Worm (Caenorhabditis elegans) whole organism, mixed stage, embryonic: ENCODE measurements around the gene T10D4.1.
"Not testable (repeated sequence)": the region's sequence is repeated elsewhere in the genome, so short reads cannot be mapped to it uniquely, and the experiment has no call there.

ENCODE experiments used
- M03D4.4 ChIP-seq: sonication (generic microtip); optimal IDR thresholded peaks from 2 replicates; lab custom pipeline; 2017; ENCODE audit warnings: mild to moderate bottlenecking, missing genetic modification characterization, missing compliant biosample characterization
- bed-3 ChIP-seq: fragments of 200-800 bp; sonication (Bioruptor generic); optimal IDR thresholded peaks from 3 replicates; lab custom pipeline; 2018; ENCODE audit warnings: mild to moderate bottlenecking, missing genetic modification characterization, moderate library complexity, missing compliant biosample characterization
- blmp-1 ChIP-seq: fragments of 150-350 bp; optimal IDR thresholded peaks from 2 replicates; lab custom pipeline; 2014; ENCODE audit warnings: missing biosample characterization, missing genetic modification characterization
- ceh-39 ChIP-seq: fragments of 150-350 bp; optimal IDR thresholded peaks from 2 replicates; lab custom pipeline; 2014; ENCODE audit warnings: missing biosample characterization, missing genetic modification characterization
- ceh-83 ChIP-seq: fragments of 200-800 bp; sonication (Bioruptor generic); optimal IDR thresholded peaks from 2 replicates; lab custom pipeline; 2018; ENCODE audit warnings: mild to moderate bottlenecking, missing genetic modification characterization, missing compliant biosample characterization
- cnd-1 ChIP-seq: fragments of 200-800 bp; sonication (Bioruptor generic); optimal IDR thresholded peaks from 2 replicates; lab custom pipeline; 2018; ENCODE audit warnings: mild to moderate bottlenecking, missing genetic modification characterization, missing compliant biosample characterization
- drap-1 ChIP-seq: fragments of 200-800 bp; sonication (Bioruptor generic); optimal IDR thresholded peaks from 3 replicates; lab custom pipeline; 2018; ENCODE audit warnings: mild to moderate bottlenecking, missing genetic modification characterization, missing compliant biosample characterization
- elt-1 ChIP-seq: sonication (generic microtip); optimal IDR thresholded peaks from 2 replicates; lab custom pipeline; 2017; ENCODE audit warnings: missing genetic modification characterization, mild to moderate bottlenecking, missing compliant biosample characterization, antibody characterized with exemption, moderate library complexity, borderline replicate concordance; ENCODE audit not compliant: insufficient read depth
- elt-3 ChIP-seq: fragments of 150-350 bp; optimal IDR thresholded peaks from 2 replicates; lab custom pipeline; 2014; ENCODE audit warnings: missing biosample characterization, missing genetic modification characterization
- flh-1 ChIP-seq: fragments of 200-800 bp; sonication (Bioruptor generic); optimal IDR thresholded peaks from 2 replicates; lab custom pipeline; 2018; ENCODE audit warnings: mild to moderate bottlenecking, missing genetic modification characterization, moderate library complexity, missing compliant biosample characterization
- ham-2 ChIP-seq: fragments of 200-800 bp; sonication (Bioruptor generic); optimal IDR thresholded peaks from 2 replicates; lab custom pipeline; 2018; ENCODE audit warnings: mild to moderate bottlenecking, missing genetic modification characterization, missing compliant biosample characterization
- hlh-1 ChIP-seq: fragments of 150-350 bp; optimal IDR thresholded peaks from 2 replicates; lab custom pipeline; 2014; ENCODE audit warnings: missing biosample characterization, missing genetic modification reagents, missing genetic modification characterization
- lin-13 ChIP-seq: fragments of 150-350 bp; optimal IDR thresholded peaks from 2 replicates; lab custom pipeline; 2014; ENCODE audit warnings: missing biosample characterization, missing genetic modification characterization
- lin-32 ChIP-seq: fragments of 200-800 bp; sonication (Bioruptor generic); optimal IDR thresholded peaks from 2 replicates; lab custom pipeline; 2018; ENCODE audit warnings: mild to moderate bottlenecking, missing genetic modification characterization, missing compliant biosample characterization
- mab-5 ChIP-seq: fragments of 150-350 bp; optimal IDR thresholded peaks from 2 replicates; lab custom pipeline; 2014; ENCODE audit warnings: missing biosample characterization, missing genetic modification characterization
- mep-1 ChIP-seq: fragments of 150-350 bp; optimal IDR thresholded peaks from 2 replicates; lab custom pipeline; 2017; ENCODE audit warnings: missing biosample characterization, missing genetic modification reagents, missing genetic modification characterization, inconsistent platforms
- mls-2 ChIP-seq: sonication (generic microtip); optimal IDR thresholded peaks from 2 replicates; lab custom pipeline; 2016; ENCODE audit warnings: mild to moderate bottlenecking, missing genetic modification characterization, moderate library complexity, missing compliant biosample characterization
- nhr-12 ChIP-seq: fragments of 150-350 bp; optimal IDR thresholded peaks from 2 replicates; lab custom pipeline; 2014; ENCODE audit warnings: missing biosample characterization, missing genetic modification characterization
- nhr-2 ChIP-seq: fragments of 150-350 bp; optimal IDR thresholded peaks from 2 replicates; lab custom pipeline; 2014; ENCODE audit warnings: missing biosample characterization, missing genetic modification characterization
- nhr-237 ChIP-seq: fragments of 150-350 bp; optimal IDR thresholded peaks from 2 replicates; lab custom pipeline; 2014; ENCODE audit warnings: missing biosample characterization, missing genetic modification characterization
- nhr-28 ChIP-seq: fragments of 150-350 bp; optimal IDR thresholded peaks from 2 replicates; lab custom pipeline; 2014; ENCODE audit warnings: missing biosample characterization, missing genetic modification characterization
- nhr-76 ChIP-seq: sonication (generic microtip); optimal IDR thresholded peaks from 2 replicates; lab custom pipeline; 2017; ENCODE audit warnings: missing biosample characterization, missing genetic modification characterization
- pha-4 ChIP-seq: fragments of 150-350 bp; optimal IDR thresholded peaks from 2 replicates; lab custom pipeline; 2018; ENCODE audit warnings: missing biosample characterization, missing genetic modification reagents, missing genetic modification characterization
- sem-2 ChIP-seq: fragments of 200-800 bp; sonication (Bioruptor generic); optimal IDR thresholded peaks from 2 replicates; lab custom pipeline; 2018; ENCODE audit warnings: mild to moderate bottlenecking, missing genetic modification characterization, missing compliant biosample characterization
- snpc-4 ChIP-seq: fragments of 150-350 bp; optimal IDR thresholded peaks from 2 replicates; lab custom pipeline; 2014; ENCODE audit warnings: missing biosample characterization, missing genetic modification characterization
- sptf-1 ChIP-seq: sonication (generic microtip); optimal IDR thresholded peaks from 2 replicates; lab custom pipeline; 2017; ENCODE audit warnings: mild to moderate bottlenecking, missing genetic modification characterization, moderate library complexity, missing compliant biosample characterization
- tbx-8 ChIP-seq: fragments of 200-800 bp; sonication (Bioruptor generic); optimal IDR thresholded peaks from 2 replicates; lab custom pipeline; 2018; ENCODE audit warnings: mild to moderate bottlenecking, missing genetic modification characterization, moderate library complexity, missing compliant biosample characterization
- unc-120 ChIP-seq: sonication (generic microtip); optimal IDR thresholded peaks from 2 replicates; lab custom pipeline; 2017; ENCODE audit warnings: missing genetic modification characterization, missing compliant biosample characterization; ENCODE audit not compliant: poor library complexity, severe bottlenecking
- unc-39 ChIP-seq: fragments of 150-350 bp; optimal IDR thresholded peaks from 2 replicates; lab custom pipeline; 2014; ENCODE audit warnings: missing biosample characterization, missing genetic modification characterization
- unc-62 ChIP-seq: fragments of 150-350 bp; optimal IDR thresholded peaks from 2 replicates; lab custom pipeline; 2014; ENCODE audit warnings: missing biosample characterization, missing genetic modification reagents, missing genetic modification characterization
- zip-8 ChIP-seq: fragments of 150-350 bp; optimal IDR thresholded peaks from 2 replicates; lab custom pipeline; 2014; ENCODE audit warnings: missing biosample characterization, missing genetic modification characterization
- ztf-11 ChIP-seq: fragments of 150-350 bp; optimal IDR thresholded peaks from 2 replicates; lab custom pipeline; 2014; ENCODE audit warnings: missing biosample characterization, missing genetic modification characterization

T10D4.1 gene

DNA sequence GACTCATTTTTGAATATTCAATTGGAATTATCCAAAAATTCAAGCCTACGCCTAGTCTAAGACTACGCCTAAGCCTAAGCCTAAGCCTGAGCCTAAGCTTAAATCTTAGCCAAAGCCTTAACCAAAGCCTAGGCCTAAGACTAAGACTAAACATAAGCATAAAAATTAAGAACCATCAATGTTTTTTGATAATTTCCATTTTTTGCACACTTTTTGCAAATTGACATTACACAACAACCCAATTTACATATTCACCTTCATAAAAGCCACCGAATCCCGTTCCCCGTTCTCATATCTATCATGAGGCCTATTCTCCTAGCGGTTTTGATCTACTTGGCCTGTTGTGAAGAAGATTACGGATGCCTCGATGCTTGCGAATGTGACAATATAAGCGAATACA is 32.5 kb upstream of the T10D4.1 start, which contains the start of gene T10D4.7:
Gene T10D4.7 (plus strand): TSS at position 301 of the 400 bp plus-strand sequence.
- TF ChIP-seq sem-2 (GFP tag; lab: Kevin White, UChicago) = no peak
- no peak for TF ChIP-seq ceh-39 (tag; lab: Kevin White, UChicago)
- no peak for TF ChIP-seq lin-32 (GFP tag; lab: Kevin White, UChicago)
- TF ChIP-seq elt-1 (tag; lab: Kevin White, UChicago) = no peak
- no peak for TF ChIP-seq unc-120 (tag; lab: Kevin White, UChicago)
- no peak for TF ChIP-seq blmp-1 (tag; lab: Kevin White, UChicago)
- TF ChIP-seq, all 35 proteins: peak for 0

DNA sequence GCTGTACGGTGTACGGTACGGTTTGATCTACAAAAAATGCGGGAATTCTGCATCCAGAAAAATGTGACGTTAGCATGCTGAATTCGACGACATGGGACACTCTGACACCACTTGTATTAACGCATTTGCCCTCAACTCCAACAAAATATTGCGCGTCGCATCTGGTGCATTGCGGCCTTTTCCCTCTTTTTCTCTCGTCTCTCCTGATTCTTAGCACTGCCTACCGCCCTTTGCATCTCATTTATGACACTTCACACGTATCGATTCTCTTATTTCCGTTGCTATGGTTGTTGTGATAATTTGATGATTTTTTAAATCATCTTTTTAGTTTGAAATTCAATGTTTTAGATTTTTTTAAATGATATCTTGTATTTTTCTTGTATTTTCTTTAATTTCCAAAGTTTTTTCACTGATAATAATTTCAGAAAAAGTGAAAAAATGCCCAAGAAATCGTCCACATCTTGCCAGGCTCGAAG is 31.0 kb upstream of the T10D4.1 start, which contains the start of gene T10D4.6:
Gene T10D4.6 (plus strand): TSS at position 426 of the 476 bp plus-strand sequence.
- TF ChIP-seq mls-2 (tag; lab: Kevin White, UChicago) (no peak), hlh-1 (tag; lab: Kevin White, UChicago) (peak; percentile 18), blmp-1 (tag; lab: Kevin White, UChicago) (no peak), ceh-39 (tag; lab: Kevin White, UChicago) (peak; percentile 9), elt-3 (tag; lab: Kevin White, UChicago) (no peak), nhr-76 (tag; lab: Kevin White, UChicago) (no peak), sem-2 (GFP tag; lab: Kevin White, UChicago) (no peak), zip-8 (tag; lab: Kevin White, UChicago) (no peak), lin-32 (GFP tag; lab: Kevin White, UChicago) (no peak), snpc-4 (tag; lab: Kevin White, UChicago) (no peak), drap-1 (no peak), nhr-237 (tag; lab: Kevin White, UChicago) (no peak), cnd-1 (tag; lab: Kevin White, UChicago) (no peak), ham-2 (GFP tag; lab: Kevin White, UChicago) (no peak), unc-120 (tag; lab: Kevin White, UChicago) (no peak), unc-62 (GFP tag; lab: Kevin White, UChicago) (peak; percentile 28), mab-5 (tag; lab: Kevin White, UChicago) (no peak), nhr-28 (no peak), ztf-11 (tag; lab: Kevin White, UChicago) (no peak), sptf-1 (peak; percentile 30), tbx-8 (GFP tag; lab: Kevin White, UChicago) (no peak), M03D4.4 (tag; lab: Kevin White, UChicago) (no peak), unc-39 (no peak), flh-1 (GFP tag; lab: Kevin White, UChicago) (no peak), mep-1 (peak; percentile 53), lin-13 (tag; lab: Kevin White, UChicago) (peak; percentile 17), pha-4 (tag; lab: Kevin White, UChicago) (peak; percentile 33), bed-3 (GFP tag; lab: Kevin White, UChicago) (no peak), ceh-83 (GFP tag; lab: Kevin White, UChicago) (no peak), nhr-12 (no peak)

DNA sequence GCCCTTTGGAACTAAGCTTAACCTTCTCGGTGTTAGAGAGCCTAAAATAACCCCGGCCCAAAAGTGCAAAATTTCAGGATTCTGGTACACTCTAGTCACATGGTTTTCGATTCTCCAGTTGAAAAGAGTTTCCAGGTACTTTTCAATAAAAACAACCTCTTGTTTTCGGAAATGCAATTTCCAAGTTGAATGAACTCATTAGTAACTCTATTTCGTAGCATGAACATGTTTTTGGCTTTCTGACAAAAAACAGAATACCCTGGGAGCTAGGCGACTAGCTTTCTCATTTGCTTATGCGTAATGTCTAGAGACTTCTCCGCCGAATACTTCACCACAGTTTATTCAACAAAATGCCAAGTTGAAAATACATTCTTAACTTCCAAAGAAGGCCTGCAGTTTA is 26.7 kb upstream of the T10D4.1 start, which contains the start of gene srh-71:
Gene srh-71 (plus strand): TSS at position 301 of the 400 bp plus-strand sequence.
- TF ChIP-seq unc-39 = no peak
- no peak for TF ChIP-seq ham-2 (GFP tag; lab: Kevin White, UChicago)

DNA sequence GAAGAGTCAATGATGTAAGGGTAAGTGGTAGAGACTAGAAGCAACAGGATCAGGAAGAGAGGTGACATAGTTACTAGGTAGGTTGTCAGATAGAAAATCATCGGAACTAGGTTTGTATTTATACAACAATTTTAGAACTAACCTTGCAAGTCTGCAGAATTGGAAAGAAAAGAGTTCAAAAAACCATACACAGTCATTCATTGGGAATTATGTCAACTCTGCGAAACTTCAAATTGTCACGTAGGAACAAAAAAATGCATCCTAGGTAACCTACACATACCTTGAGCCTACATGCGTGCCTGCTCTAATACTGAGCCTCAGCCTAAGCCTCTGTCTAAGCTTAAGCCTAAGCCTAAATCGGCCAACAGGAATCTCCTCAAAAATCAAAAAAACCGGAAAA is 23.6 kb upstream of the T10D4.1 start, which contains the start of gene ins-19:
Gene ins-19 (minus strand): TSS at position 101 of the 400 bp plus-strand sequence.
- TF ChIP-seq nhr-2 (tag; lab: Kevin White, UChicago) = no peak
- no peak for TF ChIP-seq mep-1

DNA sequence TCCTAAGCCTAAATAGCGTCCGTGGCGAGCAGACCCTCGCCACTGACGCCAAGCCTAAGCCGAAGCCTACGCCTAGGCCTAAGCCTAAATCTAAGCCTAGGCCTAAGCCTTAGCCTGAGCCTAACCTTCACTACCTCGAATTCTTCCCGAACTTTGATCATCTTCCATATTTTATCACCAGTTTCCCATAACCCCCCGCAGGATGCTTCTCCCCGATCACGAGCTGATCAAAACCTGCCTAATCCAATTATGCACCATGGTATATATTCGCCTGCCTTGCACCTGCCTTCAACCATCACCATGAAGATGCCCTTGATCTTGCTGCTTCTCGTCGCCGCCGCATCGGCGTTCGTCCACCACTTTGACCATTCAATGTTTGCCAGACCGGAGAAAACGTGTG is 23.2 kb upstream of the T10D4.1 start, which contains the start of gene ins-31:
Gene ins-31 (plus strand): TSS at position 301 of the 400 bp plus-strand sequence.
- TF ChIP-seq M03D4.4 (tag; lab: Kevin White, UChicago); ham-2 (GFP tag; lab: Kevin White, UChicago); elt-1 (tag; lab: Kevin White, UChicago): not testable (repeated sequence)
